Worm (Caenorhabditis elegans) whole organism, L2 larva: ENCODE results near the gene R03H10.5.

Experiments used
- ceh-82 ChIP-seq: fragments of 150-350 bp; optimal IDR thresholded peaks from 2 replicates; lab custom pipeline; 2014; ENCODE audit warnings: missing biosample characterization, missing genetic modification characterization
- lin-13 ChIP-seq: fragments of 150-350 bp; optimal IDR thresholded peaks from 2 replicates; lab custom pipeline; 2014; ENCODE audit warnings: missing biosample characterization, missing genetic modification reagents, missing genetic modification characterization
- mdl-1 ChIP-seq, 2 experiments: fragments of 150-350 bp in 1 of 2; sonication (generic microtip) in 1 of 2; optimal IDR thresholded peaks; 2 replicates each; lab custom pipeline; 2017; ENCODE audit warnings: missing biosample characterization in 2 of 2, missing genetic modification characterization in 2 of 2
- nhr-12 ChIP-seq: fragments of 150-350 bp; optimal IDR thresholded peaks from 2 replicates; lab custom pipeline; 2014; ENCODE audit warnings: missing biosample characterization, missing genetic modification characterization
- nhr-237 ChIP-seq: fragments of 150-350 bp; optimal IDR thresholded peaks from 2 replicates; lab custom pipeline; 2014; ENCODE audit warnings: missing biosample characterization, missing genetic modification characterization
- nhr-77 ChIP-seq: fragments of 150-350 bp; optimal IDR thresholded peaks from 2 replicates; lab custom pipeline; 2014; ENCODE audit warnings: missing biosample characterization, missing genetic modification characterization
- ztf-11 ChIP-seq: sonication (generic microtip); optimal IDR thresholded peaks from 2 replicates; lab custom pipeline; 2017; ENCODE audit warnings: missing biosample characterization, missing genetic modification characterization

DNA sequence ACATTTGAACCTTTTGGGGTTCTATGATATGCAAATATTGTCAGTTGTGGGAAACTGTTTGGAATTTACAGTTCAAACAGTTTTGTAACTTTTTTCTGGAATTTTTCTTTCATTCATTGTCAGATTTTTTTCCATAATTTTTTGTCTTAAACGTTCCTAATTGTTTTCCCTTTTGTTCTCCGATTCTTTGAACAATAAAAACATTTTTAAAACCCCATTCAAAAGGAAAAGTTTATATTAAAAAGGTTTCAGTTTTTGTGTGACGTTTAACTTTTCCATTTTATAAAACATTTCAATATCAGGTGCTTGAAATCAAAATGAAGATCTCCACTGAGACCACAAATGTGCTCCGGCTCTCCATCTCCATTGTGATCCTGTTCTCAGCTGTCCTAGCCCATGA lies 48.7 kb upstream of the R03H10.5 start, which contains the start of gene F31D5.1:
- TF ChIP-seq lin-13 (GFP tag; lab: Kevin White, UChicago) (no peak), nhr-12 (no peak), ztf-11 (tag; lab: Kevin White, UChicago) (no peak), ceh-82 (tag; lab: Kevin White, UChicago) (no peak), nhr-237 (tag; lab: Kevin White, UChicago) (no peak), mdl-1 (tag; optimal IDR thresholded peaks at IDR 0.05; lab: Kevin White, UChicago) (no peak), nhr-77 (tag; lab: Kevin White, UChicago) (no peak)
